Fruit fly (Drosophila melanogaster) ovary, adult (tissue): Measurements from ENCODE around the gene Set8.

Experiments used
- CG17801 ChIP-seq: fragments of 200-800 bp; optimal IDR thresholded peaks from 2 replicates; lab custom pipeline; 2019; ENCODE audit warnings: missing biosample characterization, mild to moderate bottlenecking, missing genetic modification characterization, moderate library complexity; ENCODE audit not compliant: partially characterized antibody

The Set8 gene

DNA sequence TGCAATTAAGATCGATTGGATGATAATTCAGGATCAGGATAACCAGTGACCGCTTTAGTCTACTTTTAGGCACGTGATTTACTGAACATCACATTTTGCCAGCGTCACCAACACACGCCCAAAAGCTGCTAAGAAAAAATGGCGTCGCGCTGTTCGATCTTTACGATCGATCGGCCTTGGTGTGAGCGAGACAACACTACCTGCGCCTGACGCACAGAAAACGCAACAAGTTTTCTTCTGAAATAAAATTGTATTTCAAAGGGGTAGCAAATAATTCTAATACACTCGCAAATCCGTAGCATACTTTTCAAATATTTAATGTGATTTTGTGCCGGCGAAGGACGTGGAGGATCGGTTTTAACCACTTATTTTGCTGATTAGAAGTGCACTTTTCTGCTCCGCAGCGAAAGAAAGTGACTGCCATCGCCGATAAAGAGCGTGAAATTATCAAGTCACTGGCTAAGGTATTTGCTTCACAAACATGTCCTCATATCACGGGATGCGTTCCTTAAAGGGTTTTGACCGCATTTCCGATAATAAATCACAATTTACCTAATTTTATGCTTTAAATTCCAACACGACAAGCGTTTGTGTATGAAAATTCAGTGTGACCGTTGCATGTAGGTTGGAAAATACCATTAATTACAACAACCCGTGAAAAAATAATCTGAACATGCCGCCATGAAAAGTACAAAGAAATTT is 7.7 kb upstream of the Set8 start:
- TF ChIP-seq CG17801: no peak

DNA sequence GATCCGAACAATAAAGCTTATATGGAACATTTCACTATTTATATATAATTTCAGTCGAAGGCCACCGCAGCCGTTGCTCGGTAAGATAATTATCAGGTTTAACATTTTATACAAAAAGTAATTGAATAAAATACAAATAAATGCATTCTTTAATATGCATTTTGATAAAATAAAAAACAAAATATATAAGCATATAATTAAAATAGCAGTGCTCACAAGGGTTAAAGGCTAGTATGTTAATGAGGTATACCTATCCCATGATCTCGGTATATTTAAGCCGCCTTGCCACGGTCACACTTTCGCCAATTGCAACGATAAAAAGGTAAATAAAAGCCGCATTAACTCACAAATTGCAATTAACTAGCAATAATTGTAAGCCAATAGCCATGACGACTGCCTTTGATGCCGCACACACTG is 7.0 kb upstream of the Set8 start, which contains the start of gene Polr2I:
Gene Polr2I (plus strand): TSS at position 289 of the 417 bp plus-strand sequence.
- TF ChIP-seq CG17801: no peak

DNA sequence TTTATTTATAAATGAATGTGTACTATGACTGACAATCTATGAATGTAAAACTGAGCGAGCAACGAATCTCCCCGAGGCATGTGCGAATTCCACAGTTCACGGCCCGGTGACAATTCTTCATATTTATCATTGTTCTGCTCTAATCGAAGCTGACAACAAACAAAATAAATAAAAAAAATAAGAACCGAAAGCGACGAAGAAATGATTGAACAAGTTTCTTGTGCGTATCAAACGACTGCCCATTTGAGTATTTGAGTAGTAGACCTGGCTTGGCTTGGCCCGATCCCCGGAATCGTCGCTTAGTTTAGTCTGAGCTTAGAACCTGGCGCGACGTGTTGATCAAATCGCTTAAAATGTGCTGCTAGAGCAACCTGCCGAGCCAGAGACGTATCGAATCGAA is 5.8 kb upstream of the Set8 start, which contains the start of gene CG31321:
Gene CG31321 (plus strand): TSS at position 301 of the 400 bp plus-strand sequence.
- no peak for TF ChIP-seq CG17801

DNA sequence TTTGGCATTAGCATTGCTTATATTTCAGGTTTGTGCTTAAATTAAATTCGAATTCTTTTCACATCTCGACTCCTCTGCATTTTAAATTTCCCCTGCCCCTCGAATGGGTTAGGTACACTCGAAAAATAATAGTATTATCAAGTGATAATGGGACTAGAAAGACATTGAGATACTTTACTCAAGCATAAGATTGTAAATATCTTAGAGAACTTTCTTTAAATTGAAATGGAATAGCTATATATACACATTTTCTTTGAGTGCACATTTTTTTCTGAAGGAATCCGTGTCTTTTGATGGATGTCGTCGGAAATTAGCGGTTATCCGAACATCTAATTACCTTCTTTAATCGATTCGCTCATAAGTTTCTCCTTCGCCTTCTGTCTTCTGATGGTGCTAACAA is 4.8 kb upstream of the Set8 start:
- TF ChIP-seq CG17801: no peak

DNA sequence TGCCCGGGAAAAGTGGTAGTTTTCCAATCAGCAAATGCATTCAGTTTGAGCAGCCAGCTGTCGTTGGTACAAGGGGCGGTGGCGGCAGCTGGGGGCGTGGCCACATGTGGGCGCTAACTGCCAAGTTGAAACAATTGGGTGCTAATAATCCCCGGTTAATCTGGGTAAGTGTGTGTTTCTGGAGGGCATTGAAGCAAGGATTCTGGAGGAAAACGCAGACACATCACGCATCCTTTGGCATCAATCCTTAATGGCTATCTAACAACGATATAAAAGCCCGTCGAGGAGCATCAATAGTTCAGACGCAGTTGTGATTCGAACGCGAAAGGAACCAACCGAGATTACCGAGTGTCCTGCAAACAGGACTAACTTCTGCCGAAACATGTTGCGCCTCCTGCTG is 1.3 kb upstream of the Set8 start, which contains the start of gene Crz:
Gene Crz (plus strand): TSS at position 301 of the 400 bp plus-strand sequence.
- TF ChIP-seq CG17801: no peak

DNA sequence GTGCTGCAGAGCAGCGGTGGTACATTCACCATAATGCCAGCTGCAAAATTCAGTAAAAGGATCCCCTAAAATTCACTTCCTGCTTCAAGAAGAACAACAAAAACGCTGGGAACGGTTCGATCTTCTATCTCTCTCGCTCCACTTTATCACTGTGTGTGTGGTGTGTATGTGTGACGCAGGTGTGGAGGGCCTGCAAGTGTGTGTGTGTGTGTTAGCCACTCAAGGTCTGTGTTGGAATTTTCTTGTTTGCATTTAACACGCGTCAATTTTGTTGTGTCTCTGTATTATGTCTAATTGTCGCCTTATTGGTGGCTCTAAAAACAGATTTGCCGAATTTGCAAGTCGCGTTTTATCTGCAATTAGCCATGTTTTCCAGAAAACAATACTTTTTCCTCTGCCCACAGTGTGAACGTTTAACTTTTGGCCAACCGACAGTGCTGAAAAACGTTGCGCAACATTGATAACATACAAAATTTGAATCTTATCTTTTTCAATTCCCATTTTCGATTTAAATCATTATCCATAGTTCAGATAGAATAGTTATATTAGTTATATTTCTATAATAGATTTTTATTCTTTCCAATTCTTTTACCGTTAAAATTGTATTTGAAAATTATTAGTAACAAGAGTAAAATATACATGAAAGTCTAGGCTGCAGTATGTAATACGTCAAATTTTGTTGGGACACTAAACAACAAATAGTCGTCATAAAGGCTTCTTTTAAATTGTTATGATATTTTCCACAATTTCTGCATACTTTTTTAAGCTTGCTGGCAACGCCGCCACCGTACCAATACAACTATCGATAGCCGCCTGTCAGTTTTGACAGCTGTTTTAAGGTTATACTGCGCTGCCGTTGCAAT is 10.6 kb downstream of the Set8 start, which contains the start of the genes Afti and ATPsynE:
Gene Afti (minus strand): TSS at position 440 of the 863 bp plus-strand sequence.
Gene ATPsynE (plus strand): TSS at position 698 of the 863 bp plus-strand sequence.
- TF ChIP-seq CG17801: peak; percentile 18

DNA sequence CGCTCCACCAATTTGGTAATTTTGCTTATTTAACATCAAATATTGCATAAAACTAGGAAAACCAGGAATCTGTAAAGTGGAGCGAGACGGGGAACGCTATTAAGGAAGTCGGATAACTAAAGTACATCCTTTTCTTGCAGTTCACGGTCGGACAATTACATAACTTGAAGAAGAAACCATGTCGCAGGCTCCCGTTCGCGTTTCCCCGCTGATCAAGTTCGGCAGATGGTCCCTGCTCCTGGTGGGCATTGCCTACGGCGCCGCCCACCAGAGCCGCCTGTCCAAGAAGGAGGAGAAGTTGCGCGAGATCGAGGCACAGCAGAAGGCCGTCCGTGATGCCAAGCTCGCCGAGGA is 11.3 kb downstream of the Set8 start:
- no peak for TF ChIP-seq CG17801

DNA sequence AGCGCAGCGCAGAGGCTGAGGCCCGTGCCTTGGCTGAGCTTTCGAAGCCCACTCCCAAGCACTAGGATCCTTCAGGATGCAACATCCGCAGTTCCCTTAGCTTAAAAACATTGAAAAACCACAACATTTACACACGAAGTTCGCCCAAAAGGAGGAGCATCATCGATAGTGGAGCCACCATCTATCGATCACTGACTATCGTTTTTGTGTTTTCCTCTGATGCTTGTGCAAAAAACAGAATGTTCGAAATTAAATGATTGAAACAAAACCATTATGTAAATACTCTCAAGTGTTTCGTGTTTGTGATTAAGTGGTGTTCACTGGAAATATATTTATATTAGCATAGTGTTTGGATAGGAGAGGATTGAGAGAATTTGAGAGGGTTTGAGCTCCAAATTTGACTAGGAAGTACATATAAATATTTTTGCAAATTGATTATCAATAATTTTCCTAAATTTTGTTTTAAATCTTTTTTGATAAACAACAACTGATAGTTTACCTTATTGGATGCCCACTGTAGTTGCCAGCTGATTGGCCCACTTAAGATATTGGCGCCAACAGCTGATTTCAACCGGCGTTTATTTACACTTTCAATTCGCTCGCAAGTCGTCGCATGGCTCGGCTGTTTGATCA is 11.8 kb downstream of the Set8 start, which contains the start of gene spn-B:
Gene spn-B (plus strand): TSS at position 580 of the 633 bp plus-strand sequence.
- TF ChIP-seq CG17801: peak; percentile 85

DNA sequence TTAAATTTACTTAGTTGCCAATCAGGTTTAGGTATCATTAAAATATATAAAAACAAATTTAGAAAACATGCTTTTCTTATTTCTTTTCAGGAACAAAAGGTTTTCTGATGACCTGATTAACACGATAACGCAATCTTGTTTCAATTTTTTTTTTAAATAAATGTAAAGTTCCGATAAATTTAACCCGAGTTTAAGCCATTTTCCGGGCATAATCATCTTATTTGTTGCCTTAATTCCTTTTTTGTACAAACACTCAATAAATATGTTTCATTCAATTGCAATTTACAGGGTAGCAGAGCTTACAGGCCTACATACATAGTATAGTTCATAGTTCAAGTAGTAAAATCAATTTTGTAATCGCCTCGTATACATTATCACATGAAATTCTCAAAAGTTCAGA is 13.7 kb downstream of the Set8 start:
- TF ChIP-seq CG17801: no peak

DNA sequence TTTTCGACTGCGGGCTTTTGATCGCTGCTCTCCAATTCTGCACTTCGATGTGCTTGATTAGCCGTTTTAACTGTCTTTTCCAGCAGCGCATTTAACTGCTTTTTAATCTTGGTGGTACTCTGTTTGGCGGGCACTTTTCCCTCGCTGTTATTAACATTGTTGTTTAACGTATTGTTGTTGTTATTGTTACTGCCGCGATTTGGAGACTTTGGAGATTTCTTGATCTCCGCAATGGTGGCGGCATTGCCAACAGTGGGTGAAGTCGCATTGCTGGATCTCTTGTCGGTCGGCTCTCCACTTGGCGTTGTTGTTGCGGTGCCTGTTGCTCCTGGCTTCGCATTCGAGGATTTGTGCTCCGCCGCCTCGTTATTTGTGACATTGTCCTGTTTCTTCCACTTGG is 14.8 kb downstream of the Set8 start:
- no peak for TF ChIP-seq CG17801

DNA sequence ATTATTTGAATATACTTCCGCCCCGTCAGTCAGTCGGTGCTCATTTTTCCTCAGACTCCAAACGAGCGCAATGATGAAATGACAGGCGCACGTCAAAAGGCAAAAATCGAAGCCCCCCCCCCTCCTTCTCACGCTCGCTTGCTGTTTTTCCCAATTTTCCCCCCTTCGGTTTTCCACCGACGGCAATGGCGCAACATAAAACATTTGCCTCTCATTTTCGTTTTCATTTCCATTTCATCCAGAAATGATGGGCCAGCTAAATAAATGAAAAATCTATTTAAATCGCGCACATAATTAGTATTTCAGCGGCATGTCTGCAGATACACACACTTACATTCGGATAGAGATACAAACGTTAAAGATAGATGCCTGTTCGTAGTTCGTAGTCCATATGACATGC is 15.6 kb downstream of the Set8 start:
- no peak for TF ChIP-seq CG17801

DNA sequence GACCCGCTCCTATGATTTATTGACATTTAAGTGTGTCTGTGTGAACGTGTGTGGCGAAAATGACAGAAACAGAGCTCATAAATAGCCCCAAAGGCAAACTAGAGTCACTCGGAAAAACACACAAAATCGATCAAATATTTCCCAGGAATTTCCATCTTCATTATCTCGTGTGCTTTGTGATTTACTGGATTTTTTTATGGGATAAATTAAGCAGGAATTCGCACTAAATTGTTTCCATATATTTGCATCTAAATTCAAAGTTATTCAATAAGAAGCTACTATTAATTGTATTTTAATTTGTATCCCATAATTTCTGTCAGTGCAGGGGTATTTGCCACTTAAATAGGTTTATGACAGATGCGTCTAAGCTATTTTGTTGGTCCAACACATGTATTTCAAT is 16.9 kb downstream of the Set8 start:
- no peak for TF ChIP-seq CG17801

DNA sequence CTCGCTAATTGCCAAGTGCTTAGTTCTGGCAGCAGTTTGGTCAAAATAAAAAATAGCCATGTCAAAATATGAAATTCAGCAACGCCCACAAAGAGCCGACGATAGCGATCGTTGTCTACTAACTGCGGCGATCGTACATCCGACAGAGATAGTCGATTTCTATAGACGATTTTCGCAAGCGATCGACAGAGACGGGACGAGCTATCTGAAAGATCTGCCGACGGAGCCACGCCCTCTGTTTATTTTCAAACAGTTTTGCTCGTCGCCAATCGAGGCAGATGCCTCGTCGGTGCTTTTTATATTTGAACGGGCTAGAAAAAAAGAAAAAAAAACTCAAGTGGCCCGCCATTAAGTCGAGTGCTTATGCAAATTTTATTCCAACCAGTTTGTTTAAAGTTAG is 19.7 kb downstream of the Set8 start:
- no peak for TF ChIP-seq CG17801

DNA sequence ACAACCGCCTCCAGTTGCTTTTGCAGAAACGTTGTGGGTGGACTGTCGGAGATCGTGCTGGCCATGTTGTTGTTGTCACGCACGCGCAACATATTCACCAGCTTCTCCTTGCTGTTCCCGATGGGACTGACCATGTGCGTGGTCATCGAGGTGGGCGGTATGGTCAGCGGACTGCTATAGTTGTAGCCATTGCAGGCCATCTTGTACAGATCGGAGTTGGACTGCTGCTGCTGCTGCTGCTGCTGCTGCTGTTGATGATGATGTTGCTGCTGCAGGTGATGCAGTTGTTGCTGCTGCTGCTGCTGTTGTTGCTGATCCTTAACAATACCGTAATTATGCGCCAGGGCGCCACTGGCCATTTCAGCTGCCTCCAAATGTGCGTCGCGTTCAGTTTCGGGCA is 28.9 kb downstream of the Set8 start:
- TF ChIP-seq CG17801: no peak

DNA sequence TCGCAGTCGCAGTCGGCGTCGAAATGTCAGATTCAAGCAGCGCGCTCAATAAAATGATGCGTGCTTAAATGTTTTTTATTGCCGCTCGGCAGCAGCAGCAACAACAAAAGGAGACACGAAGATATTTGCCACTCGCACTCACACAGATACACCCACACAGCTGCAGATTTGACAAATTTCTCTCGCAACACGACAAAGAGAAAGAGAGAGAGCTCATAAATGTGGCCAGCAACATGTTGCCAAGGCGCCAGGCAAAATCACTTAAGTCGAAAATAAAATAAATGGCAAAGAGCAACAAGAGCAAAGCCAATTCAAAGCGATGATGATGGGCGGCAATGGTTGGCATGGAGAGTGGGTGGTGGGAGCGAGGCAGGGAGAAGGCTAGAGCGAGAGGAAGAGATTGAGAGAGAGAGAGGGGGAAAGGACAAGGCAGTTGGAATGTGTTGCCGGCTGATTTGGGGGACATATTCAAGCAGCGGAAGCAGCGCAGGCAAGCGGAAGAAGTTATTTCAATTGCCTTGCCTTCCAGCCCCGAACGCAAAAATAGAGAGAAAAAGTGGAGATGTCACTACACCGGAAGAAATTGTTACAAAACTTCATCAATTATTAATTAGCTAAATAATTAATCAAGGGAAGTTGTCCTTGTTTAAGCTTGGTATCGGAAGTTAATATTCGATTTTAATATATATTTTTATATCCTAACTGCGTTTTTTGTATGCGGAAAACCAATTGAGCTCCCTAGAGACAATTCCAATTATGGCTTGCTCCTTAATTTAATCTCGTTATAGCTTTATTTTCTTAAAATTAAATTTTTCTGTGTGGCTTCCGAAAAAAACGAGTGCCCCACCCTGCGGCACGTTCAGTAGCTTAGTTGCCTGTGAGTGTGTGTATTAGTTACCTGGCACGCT is 31.3 kb downstream of the Set8 start:
- TF ChIP-seq CG17801: no peak

DNA sequence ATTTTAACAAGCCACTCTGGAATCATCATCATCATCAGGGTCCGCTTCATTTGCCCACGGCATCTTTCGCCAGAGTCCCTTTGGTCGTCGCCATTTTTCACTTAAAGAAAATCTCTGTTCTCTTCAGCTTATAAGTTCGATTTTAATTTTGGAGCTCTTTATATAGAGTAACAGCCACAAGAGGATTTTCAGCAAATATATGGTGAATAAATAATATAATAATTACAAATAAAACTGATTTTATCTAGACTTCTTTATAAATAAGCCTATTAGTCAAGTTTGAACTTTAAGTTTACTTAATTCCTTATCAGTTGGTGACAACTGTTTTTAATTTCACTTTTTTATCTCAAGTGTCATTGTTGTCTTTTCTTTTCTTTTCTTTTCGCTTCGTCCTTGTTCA is 32.6 kb downstream of the Set8 start:
- TF ChIP-seq CG17801: no peak
